Worm (Caenorhabditis elegans) whole organism, midembryonic: ENCODE results near the gene try-14.

Experiments used
- flt-1 ChIP-seq: fragments of 200-800 bp; sonication (Bioruptor generic); IDR thresholded peaks from 2 replicates; pipeline ENCODE4 v1.3.6; 2022; ENCODE audit warnings: missing genetic modification characterization, missing compliant biosample characterization
- klf-2 ChIP-seq: fragments of 200-800 bp; sonication (Bioruptor generic); conservative IDR thresholded peaks from 2 replicates; pipeline ENCODE4 v1.3.6; 2022; ENCODE audit warnings: missing genetic modification reagents, missing genetic modification characterization, missing compliant biosample characterization
- tab-1 ChIP-seq: fragments of 200-800 bp; sonication (Bioruptor generic); IDR thresholded peaks from 2 replicates; pipeline ENCODE4 v1.3.6; 2022; ENCODE audit warnings: missing genetic modification characterization, missing compliant biosample characterization
- ztf-29 ChIP-seq: fragments of 200-800 bp; sonication (Bioruptor generic); IDR thresholded peaks from 2 replicates; pipeline ENCODE4 v1.3.6; 2022; ENCODE audit warnings: missing genetic modification reagents, missing genetic modification characterization, missing compliant biosample characterization

DNA sequence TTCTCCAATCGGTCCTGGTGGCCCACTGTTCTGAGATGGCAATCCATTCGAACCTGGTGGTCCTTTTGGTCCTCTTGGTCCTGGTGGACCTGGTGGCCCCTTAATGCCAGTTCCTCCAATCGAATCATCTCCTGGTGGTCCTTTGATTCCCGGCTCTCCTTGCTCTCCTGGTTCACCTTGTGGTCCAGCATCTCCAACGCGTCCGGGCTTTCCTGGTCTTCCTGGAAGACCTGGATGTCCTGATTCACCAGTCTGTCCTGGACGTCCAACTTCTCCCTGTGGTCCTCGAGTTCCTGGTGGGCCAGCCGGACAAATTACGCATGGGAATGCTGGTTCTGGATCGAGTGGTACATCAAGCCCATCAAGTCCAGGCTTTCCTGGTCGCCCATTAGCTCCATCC lies 41.5 kb upstream of the try-14 start:
- TF ChIP-seq ztf-29 (GFP tag; lab: Robert Waterston, UW) (no peak; the same call in 1 of the 2 replicates), flt-1 (GFP tag; lab: Robert Waterston, UW) (no peak), tab-1 (no peak), klf-2 (GFP tag; lab: Robert Waterston, UW) (no peak)
